Fruit fly (Drosophila melanogaster): ENCODE data around the gene CG15021.

CG15021 gene

DNA sequence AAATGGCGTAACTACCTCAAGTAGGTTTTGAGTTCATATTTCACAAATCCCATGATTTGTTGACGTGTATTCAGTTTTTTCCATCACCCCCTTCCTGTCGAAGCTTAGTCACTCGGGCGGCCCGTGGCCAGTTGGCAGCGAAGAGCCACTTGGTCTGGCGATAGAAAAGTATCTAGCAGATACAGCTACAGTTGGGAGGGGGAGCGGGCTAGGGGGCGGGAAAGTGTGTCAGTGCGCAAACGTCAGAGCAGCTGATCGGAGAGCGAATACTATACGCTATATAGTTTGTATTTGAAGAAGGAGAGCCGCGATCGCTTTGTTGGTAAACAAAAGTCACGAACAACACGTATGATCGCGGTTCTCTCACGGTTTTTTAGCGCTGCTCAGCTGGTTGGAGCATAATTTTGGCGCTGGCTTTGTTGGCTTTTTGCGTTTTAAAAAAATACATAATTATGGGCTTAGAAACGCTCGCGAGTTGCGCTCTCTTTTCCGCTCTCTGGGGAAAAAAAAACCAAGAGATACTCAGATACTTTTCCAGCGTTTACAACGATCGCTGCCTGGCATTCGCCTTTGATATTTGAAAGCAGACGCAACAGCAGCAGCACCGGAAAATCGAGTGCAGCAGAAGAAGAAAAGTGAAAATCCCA, 22.6 kb upstream of the CG15021 start (continued):
- TF ChIP-seq cas (GFP tag; IDR thresholded peaks at IDR 0.05) (no peak), Fer1 (GFP tag; optimal IDR thresholded peaks at IDR 0.05) (peak; percentile 20), CG7745 (tag; optimal IDR thresholded peaks at IDR 0.05) (no peak), exex (tag; optimal IDR thresholded peaks at IDR 0.05) (peak; percentile 41), abd-A (tag; optimal IDR thresholded peaks at IDR 0.05) (peak; percentile 63), hbn (GFP tag; IDR thresholded peaks at IDR 0.05; ENCODE audit: partially characterized antibody) (no peak), CG11723 (GFP tag; optimal IDR thresholded peaks at IDR 0.05) (no peak), Asciz (GFP tag; optimal IDR thresholded peaks at IDR 0.05) (no peak), slp2 (GFP tag; optimal IDR thresholded peaks at IDR 0.05) (no peak), bbx (GFP tag; IDR thresholded peaks at IDR 0.05; ENCODE audit: partially characterized antibody) (no peak), tx (GFP tag; optimal IDR thresholded peaks at IDR 0.05) (no peak), CG8281 (tag; optimal IDR thresholded peaks at IDR 0.05) (no peak), grau (tag; optimal IDR thresholded peaks at IDR 0.05) (peak; percentile 4), gro (GFP tag; optimal IDR thresholded peaks at IDR 0.05) (peak; percentile 28), Rfx (GFP tag; IDR thresholded peaks at IDR 0.05) (peak; percentile 74), Ptx1 (GFP tag; IDR thresholded peaks at IDR 0.05) (peak; percentile 36; the same call in 1 of the 2 replicates), CG9817 (tag; optimal IDR thresholded peaks at IDR 0.05) (peak; percentile 32), zen2 (GFP tag; IDR thresholded peaks at IDR 0.05; ENCODE audit: partially characterized antibody) (no peak), nau (GFP tag; optimal IDR thresholded peaks at IDR 0.05) (no peak), Oli (tag; optimal IDR thresholded peaks at IDR 0.05) (no peak), CG14050 (GFP tag; IDR thresholded peaks at IDR 0.05) (no peak), Oaz (GFP tag; IDR thresholded peaks at IDR 0.05) (no peak), br (optimal IDR thresholded peaks at IDR 0.05) (no peak), prd (optimal IDR thresholded peaks at IDR 0.05) (no peak), prd (GFP tag; IDR thresholded peaks at IDR 0.05) (no peak), CG12744 (GFP tag; optimal IDR thresholded peaks at IDR 0.05) (no peak), Ssrp (tag; optimal IDR thresholded peaks at IDR 0.05) (no peak), Myb (GFP tag; optimal IDR thresholded peaks at IDR 0.05) (no peak), Sin3A (optimal IDR thresholded peaks at IDR 0.05) (no peak), Meics (GFP tag; optimal IDR thresholded peaks at IDR 0.05) (no peak), Bgb (GFP tag; IDR thresholded peaks at IDR 0.05; ENCODE audit: partially characterized antibody) (no peak), ara (GFP tag; IDR thresholded peaks at IDR 0.05) (no peak), CG7556 (GFP tag; optimal IDR thresholded peaks at IDR 0.05) (no peak), z (GFP tag; IDR thresholded peaks at IDR 0.05) (no peak), CG14860 (GFP tag; IDR thresholded peaks at IDR 0.05; ENCODE audit: partially characterized antibody) (no peak), CG15514 (GFP tag; optimal IDR thresholded peaks at IDR 0.05) (no peak), Dip2 (GFP tag; IDR thresholded peaks at IDR 0.05) (no peak), CG2712 (tag; optimal IDR thresholded peaks at IDR 0.05) (no peak), seq (GFP tag; IDR thresholded peaks at IDR 0.05) (no peak), gem (tag; optimal IDR thresholded peaks at IDR 0.05) (no peak), CG12942 (GFP tag; optimal IDR thresholded peaks at IDR 0.05) (no peak), CG10209 (GFP tag; optimal IDR thresholded peaks at IDR 0.05) (no peak), toy (GFP tag; IDR thresholded peaks at IDR 0.05) (no peak), hth (optimal IDR thresholded peaks at IDR 0.05) (no peak), crp (GFP tag; optimal IDR thresholded peaks at IDR 0.05) (peak in 1 of 2 experiments; percentile 77), Ada2b (GFP tag; IDR thresholded peaks at IDR 0.05) (peak; percentile 37; the same call in 1 of the 2 replicates), PHDP (tag; optimal IDR thresholded peaks at IDR 0.05) (no peak), sug (tag; optimal IDR thresholded peaks at IDR 0.05) (peak; percentile 90), CG6683 (GFP tag; optimal IDR thresholded peaks at IDR 0.05) (no peak), CG4282 (GFP tag; optimal IDR thresholded peaks at IDR 0.05) (no peak), CG6654 (GFP tag; optimal IDR thresholded peaks at IDR 0.05) (no peak)
